Fruit fly (Drosophila melanogaster) whole organism, embryonic: ENCODE data around the gene Amacr.

Experiments
- Abd-B ChIP-seq: fragments of 200-800 bp; sonication (Bioruptor generic); optimal IDR thresholded peaks from 2 replicates; lab custom pipeline; 2018; ENCODE audit warnings: missing biosample characterization, mild to moderate bottlenecking, missing genetic modification characterization, moderate library complexity
- Adf1 ChIP-seq: fragments of 200-800 bp; sonication (Bioruptor generic); IDR thresholded peaks from 2 replicates; pipeline ENCODE4 v1.3.6; 2022; ENCODE audit warnings: missing biosample characterization, missing genetic modification characterization
- Bgb ChIP-seq: fragments of 200-800 bp; sonication (Bioruptor generic); IDR thresholded peaks from 2 replicates; pipeline ENCODE4 v1.3.6; 2022; ENCODE audit warnings: missing biosample characterization, missing genetic modification characterization; ENCODE audit not compliant: partially characterized antibody
- C15 ChIP-seq: fragments of 200-800 bp; sonication (Bioruptor generic); IDR thresholded peaks from 3 replicates; pipeline ENCODE4 v1.3.6; 2022; ENCODE audit warnings: missing biosample characterization, missing genetic modification characterization
- CG10209 ChIP-seq: fragments of 200-800 bp; sonication (Bioruptor generic); optimal IDR thresholded peaks from 3 replicates; lab custom pipeline; 2017; ENCODE audit warnings: missing biosample characterization, mild to moderate bottlenecking, missing genetic modification characterization, missing genetic modification reagents
- CG10565 ChIP-seq: fragments of 200-800 bp; sonication (Bioruptor generic); optimal IDR thresholded peaks from 3 replicates; lab custom pipeline; 2016; ENCODE audit warnings: missing biosample characterization, mild to moderate bottlenecking, missing genetic modification characterization
- CG10959 ChIP-seq: fragments of 200-800 bp; sonication (Bioruptor generic); IDR thresholded peaks from 2 replicates; pipeline ENCODE4 v1.3.6; 2022; ENCODE audit warnings: missing biosample characterization, missing genetic modification characterization
- CG13296 ChIP-seq: fragments of 200-800 bp; sonication (Bioruptor generic); optimal IDR thresholded peaks from 3 replicates; lab custom pipeline; 2018; ENCODE audit warnings: missing biosample characterization, mild to moderate bottlenecking, missing genetic modification characterization
- CG14710 ChIP-seq: fragments of 200-800 bp; sonication (Bioruptor generic); optimal IDR thresholded peaks from 3 replicates; lab custom pipeline; 2019; ENCODE audit warnings: missing biosample characterization, mild to moderate bottlenecking, missing genetic modification characterization, moderate library complexity
- CG15479 ChIP-seq: fragments of 200-800 bp; sonication (Bioruptor generic); optimal IDR thresholded peaks from 3 replicates; lab custom pipeline; 2019; ENCODE audit warnings: missing biosample characterization, mild to moderate bottlenecking, missing genetic modification characterization, moderate library complexity
- CG16813 ChIP-seq: fragments of 200-800 bp; sonication (Bioruptor generic); IDR thresholded peaks from 3 replicates; pipeline ENCODE4 v1.3.6; 2022; ENCODE audit warnings: missing biosample characterization, missing genetic modification characterization; ENCODE audit not compliant: partially characterized antibody
- CG17361 ChIP-seq: fragments of 200-800 bp; sonication (Bioruptor generic); IDR thresholded peaks from 3 replicates; pipeline ENCODE4 v1.3.6; 2022; ENCODE audit warnings: missing biosample characterization, missing genetic modification characterization
- CG3281 ChIP-seq: fragments of 200-800 bp; sonication (Bioruptor generic); optimal IDR thresholded peaks from 3 replicates; lab custom pipeline; 2017; ENCODE audit warnings: missing biosample characterization, mild to moderate bottlenecking, missing genetic modification characterization
- CG3407 ChIP-seq: fragments of 200-800 bp; sonication (Bioruptor generic); optimal IDR thresholded peaks from 2 replicates; lab custom pipeline; 2018; ENCODE audit warnings: missing biosample characterization, mild to moderate bottlenecking, missing genetic modification characterization
- CG4730 ChIP-seq: fragments of 200-800 bp; sonication (Bioruptor generic); IDR thresholded peaks from 2 replicates; pipeline ENCODE4 v1.3.6; 2022; ENCODE audit warnings: missing biosample characterization, missing genetic modification characterization
- CG6854 ChIP-seq: fragments of 200-800 bp; sonication (Bioruptor generic); optimal IDR thresholded peaks from 3 replicates; lab custom pipeline; 2017; ENCODE audit warnings: missing biosample characterization, mild to moderate bottlenecking, missing genetic modification characterization
- CG7928 ChIP-seq: fragments of 200-800 bp; sonication (Bioruptor generic); optimal IDR thresholded peaks from 2 replicates; lab custom pipeline; 2017; ENCODE audit warnings: missing biosample characterization, mild to moderate bottlenecking, missing genetic modification characterization
- CG7963 ChIP-seq: fragments of 200-800 bp; sonication (Bioruptor generic); IDR thresholded peaks from 3 replicates; pipeline ENCODE4 v1.3.6; 2022; ENCODE audit warnings: missing biosample characterization, missing genetic modification characterization; ENCODE audit not compliant: partially characterized antibody
- CG8281 ChIP-seq: fragments of 200-800 bp; sonication (Bioruptor generic); optimal IDR thresholded peaks from 2 replicates; lab custom pipeline; 2018; ENCODE audit warnings: missing biosample characterization, mild to moderate bottlenecking, missing genetic modification characterization, moderate library complexity
- CG8359 ChIP-seq: fragments of 200-800 bp; sonication (Bioruptor generic); optimal IDR thresholded peaks from 2 replicates; lab custom pipeline; 2017; ENCODE audit warnings: missing biosample characterization, mild to moderate bottlenecking, missing genetic modification characterization, borderline replicate concordance
- CG8924 ChIP-seq: fragments of 200-800 bp; optimal IDR thresholded peaks from 3 replicates; lab custom pipeline; 2019; ENCODE audit warnings: missing biosample characterization, mild to moderate bottlenecking, missing genetic modification characterization, moderate library complexity
- CG9609 ChIP-seq: fragments of 200-800 bp; sonication (Bioruptor generic); optimal IDR thresholded peaks from 3 replicates; lab custom pipeline; 2016; ENCODE audit warnings: missing biosample characterization, missing genetic modification characterization
- CkIIα-i1 ChIP-seq: fragments of 200-800 bp; sonication (Bioruptor generic); IDR thresholded peaks from 2 replicates; pipeline ENCODE4 v1.3.6; 2022; ENCODE audit warnings: missing biosample characterization, missing genetic modification characterization
- Dad ChIP-seq: fragments of 200-800 bp; sonication (Bioruptor generic); optimal IDR thresholded peaks from 3 replicates; lab custom pipeline; 2016; ENCODE audit warnings: missing biosample characterization, missing genetic modification characterization
- Dll ChIP-seq: fragments of 200-800 bp; sonication (Bioruptor generic); IDR thresholded peaks from 4 replicates; pipeline ENCODE4 v1.3.6; 2022; ENCODE audit warnings: missing biosample characterization, missing genetic modification characterization; ENCODE audit not compliant: partially characterized antibody
- Drgx ChIP-seq: fragments of 200-800 bp; sonication (Bioruptor generic); IDR thresholded peaks from 2 replicates; pipeline ENCODE4 v1.3.6; 2022; ENCODE audit warnings: missing biosample characterization, missing genetic modification characterization
- ERR ChIP-seq: fragments of 200-800 bp; sonication (Bioruptor generic); optimal IDR thresholded peaks from 2 replicates; lab custom pipeline; 2016; ENCODE audit warnings: missing biosample characterization, missing genetic modification characterization
- Ets65A ChIP-seq: fragments of 200-800 bp; sonication (Bioruptor generic); peaks from one replicate; lab custom pipeline; 2016; ENCODE audit warnings: missing biosample characterization, missing genetic modification characterization
- Fer2 ChIP-seq: fragments of 200-800 bp; sonication (Bioruptor generic); optimal IDR thresholded peaks from 2 replicates; lab custom pipeline; 2018; ENCODE audit warnings: missing biosample characterization, mild to moderate bottlenecking, missing genetic modification characterization, moderate library complexity
- Hsf ChIP-seq: fragments of 200-800 bp; sonication (Bioruptor generic); optimal IDR thresholded peaks from 3 replicates; lab custom pipeline; 2016; ENCODE audit warnings: missing biosample characterization, missing genetic modification characterization
- MTF-1 ChIP-seq: fragments of 200-800 bp; sonication (Bioruptor generic); optimal IDR thresholded peaks from 2 replicates; lab custom pipeline; 2018; ENCODE audit warnings: missing biosample characterization, mild to moderate bottlenecking, missing genetic modification characterization, borderline replicate concordance
- Max ChIP-seq: fragments of 200-800 bp; sonication (Bioruptor generic); optimal IDR thresholded peaks from 2 replicates; lab custom pipeline; 2016; ENCODE audit warnings: missing biosample characterization, mild to moderate bottlenecking, missing genetic modification characterization
- NFAT ChIP-seq: fragments of 200-800 bp; sonication (Bioruptor generic); IDR thresholded peaks from 2 replicates; pipeline ENCODE4 v1.3.6; 2022; ENCODE audit warnings: missing biosample characterization, missing genetic modification characterization
- Neu2 ChIP-seq: fragments of 200-800 bp; sonication (Bioruptor generic); optimal IDR thresholded peaks from 3 replicates; lab custom pipeline; 2016; ENCODE audit warnings: missing biosample characterization, missing genetic modification characterization, borderline replicate concordance
- Nf-YB ChIP-seq: fragments of 200-800 bp; sonication (Bioruptor generic); optimal IDR thresholded peaks from 3 replicates; lab custom pipeline; 2019; ENCODE audit warnings: missing biosample characterization, mild to moderate bottlenecking, missing genetic modification characterization, moderate library complexity
- Optix ChIP-seq: fragments of 200-800 bp; sonication (Bioruptor generic); IDR thresholded peaks from 3 replicates; pipeline ENCODE4 v1.3.6; 2022; ENCODE audit warnings: missing biosample characterization, missing genetic modification characterization
- Rfx ChIP-seq: fragments of 200-800 bp; sonication (Bioruptor generic); IDR thresholded peaks from 2 replicates; pipeline ENCODE4 v1.3.6; 2022; ENCODE audit warnings: missing biosample characterization, missing genetic modification characterization
- Sox102F ChIP-seq: fragments of 200-800 bp; sonication (Bioruptor generic); optimal IDR thresholded peaks from 2 replicates; lab custom pipeline; 2018; ENCODE audit warnings: missing biosample characterization, mild to moderate bottlenecking, missing genetic modification characterization, moderate library complexity
- Stat92E ChIP-seq, 3 experiments: fragments of >200 bp in 2 of 3; fragments of 200-800 bp in 1 of 3; sonication (Bioruptor generic) in 1 of 3; optimal IDR thresholded peaks; 2 replicates each; lab custom pipeline; 2017 to 2019; ENCODE audit warnings: missing biosample characterization in 3 of 3, missing genetic modification characterization in 3 of 3, mild to moderate bottlenecking in 1 of 3, moderate library complexity in 1 of 3
- az2 ChIP-seq: fragments of 200-800 bp; sonication (Bioruptor generic); optimal IDR thresholded peaks from 3 replicates; lab custom pipeline; 2016; ENCODE audit warnings: missing biosample characterization, missing genetic modification characterization
- bowl ChIP-seq: fragments of 200-800 bp; sonication (Bioruptor generic); IDR thresholded peaks from 2 replicates; pipeline ENCODE4 v1.3.6; 2022; ENCODE audit warnings: missing biosample characterization, missing genetic modification characterization
- btn ChIP-seq: fragments of 200-800 bp; sonication (Bioruptor generic); optimal IDR thresholded peaks from 2 replicates; lab custom pipeline; 2016; ENCODE audit warnings: missing biosample characterization, missing genetic modification characterization
- cato ChIP-seq: fragments of 200-800 bp; sonication (Bioruptor generic); optimal IDR thresholded peaks from 2 replicates; lab custom pipeline; 2016; ENCODE audit warnings: missing biosample characterization, missing genetic modification characterization, borderline replicate concordance
- en ChIP-seq: fragments of 200-800 bp; sonication (Bioruptor generic); optimal IDR thresholded peaks from 2 replicates; lab custom pipeline; 2016; ENCODE audit warnings: missing biosample characterization, missing genetic modification characterization
- gcm ChIP-seq: fragments of 200-800 bp; sonication (Bioruptor generic); optimal IDR thresholded peaks from 2 replicates; lab custom pipeline; 2019; ENCODE audit warnings: missing biosample characterization, mild to moderate bottlenecking, missing genetic modification characterization, moderate library complexity
- grau ChIP-seq: fragments of 200-800 bp; optimal IDR thresholded peaks from 3 replicates; lab custom pipeline; 2019; ENCODE audit warnings: missing biosample characterization, mild to moderate bottlenecking, missing genetic modification characterization, moderate library complexity
- phol ChIP-seq: fragments of 200-800 bp; sonication (Bioruptor generic); optimal IDR thresholded peaks from 3 replicates; lab custom pipeline; 2018; ENCODE audit warnings: missing biosample characterization, mild to moderate bottlenecking, missing genetic modification characterization, moderate library complexity
- pzg ChIP-seq: fragments of 200-800 bp; sonication (Bioruptor generic); optimal IDR thresholded peaks from 3 replicates; lab custom pipeline; 2018; ENCODE audit warnings: missing biosample characterization, mild to moderate bottlenecking, missing genetic modification characterization, moderate library complexity
- trh ChIP-seq: fragments of 200-800 bp; sonication (Bioruptor generic); optimal IDR thresholded peaks from 2 replicates; lab custom pipeline; 2016; ENCODE audit warnings: missing biosample characterization, missing genetic modification characterization
- usp ChIP-seq: fragments of >200 bp; optimal IDR thresholded peaks from 2 replicates; lab custom pipeline; 2017; ENCODE audit warnings: missing biosample characterization, missing genetic modification characterization

The Amacr gene

DNA sequence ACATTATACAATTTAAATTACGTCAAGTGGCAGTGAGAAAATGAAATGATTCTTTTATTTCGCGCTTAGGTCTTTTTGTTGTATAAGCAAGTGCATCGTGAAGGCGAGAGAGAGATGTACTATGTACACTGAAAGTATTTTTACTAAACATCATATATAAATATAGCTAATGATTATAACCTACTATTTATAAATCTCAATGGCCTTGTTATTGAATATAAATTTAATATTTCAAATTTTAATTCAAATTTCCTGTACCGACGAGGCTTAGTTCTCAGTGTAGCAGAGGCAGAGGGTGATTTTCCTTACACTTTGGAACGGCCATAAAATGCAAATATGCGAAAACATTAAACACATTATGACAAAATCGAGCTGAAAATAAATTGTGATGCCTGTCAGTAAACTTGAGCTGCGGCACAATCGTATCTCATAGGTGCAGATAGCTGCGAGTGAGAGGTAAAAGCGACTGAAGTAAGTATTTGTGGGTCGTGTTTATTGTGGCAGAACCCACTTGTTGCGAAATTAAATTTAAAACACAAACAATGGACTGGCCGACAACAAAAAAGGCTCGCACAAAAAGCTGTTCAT lies 9.9 kb upstream of the Amacr start (continued):
- TF ChIP-seq Bgb (GFP tag; lab: Robert Waterston, UW) (no peak), CG10959 (GFP tag; lab: Robert Waterston, UW) (no peak), Sox102F (peak; percentile 74), trh (GFP tag; lab: Kevin White, UChicago) (no peak), usp (GFP tag; lab: Kevin White, UChicago) (no peak), NFAT (GFP tag; lab: Robert Waterston, UW) (no peak), Stat92E (GFP tag; optimal IDR thresholded peaks at IDR 0.05; lab: Kevin White, UChicago) (no peak), CG3407 (GFP tag; lab: Kevin White, UChicago) (no peak), CG16813 (GFP tag; lab: Robert Waterston, UW) (no peak), Drgx (peak; percentile 81), CG14710 (tag; lab: Kevin White, UChicago) (peak; percentile 48), cato (GFP tag; lab: Kevin White, UChicago) (no peak), gcm (GFP tag; lab: Kevin White, UChicago) (peak; percentile 42), Optix (GFP tag; lab: Robert Waterston, UW) (no peak), CG7963 (GFP tag; lab: Robert Waterston, UW) (no peak), Abd-B (GFP tag; lab: Kevin White, UChicago) (peak; percentile 7), Adf1 (GFP tag; lab: Robert Waterston, UW) (0 out of 2 replicates have a peak, but pooled peaks have one; percentile 25), CG15479 (no peak), btn (GFP tag; lab: Kevin White, UChicago) (no peak), MTF-1 (GFP tag; lab: Kevin White, UChicago) (no peak), CG8281 (tag; lab: Kevin White, UChicago) (no peak), Rfx (GFP tag; lab: Robert Waterston, UW) (peak; percentile 53), CG10209 (GFP tag; lab: Kevin White, UChicago) (peak; percentile 32), phol (tag; lab: Kevin White, UChicago) (peak; percentile 62), CG8924 (peak; percentile 47), Fer2 (tag; lab: Kevin White, UChicago) (no peak), Hsf (no peak), CG6854 (GFP tag; lab: Kevin White, UChicago) (no peak), CG3281 (GFP tag; lab: Kevin White, UChicago) (peak; percentile 45), Neu2 (no peak), ERR (GFP tag; lab: Kevin White, UChicago) (no peak), Ets65A (GFP tag; lab: Kevin White, UChicago) (peak; percentile 89), Max (GFP tag; lab: Kevin White, UChicago) (peak; percentile 36), CG4730 (GFP tag; lab: Robert Waterston, UW) (no peak), Nf-YB (GFP tag; lab: Kevin White, UChicago) (no peak), Dad (GFP tag; lab: Kevin White, UChicago) (no peak), C15 (no peak), CG17361 (GFP tag; lab: Robert Waterston, UW) (peak; percentile 56; the same call in 2 of the 3 replicates), Dll (GFP tag; lab: Robert Waterston, UW) (no peak), CG10565 (GFP tag; lab: Kevin White, UChicago) (no peak), CG7928 (no peak), CG13296 (GFP tag; lab: Kevin White, UChicago) (peak; percentile 3), pzg (GFP tag; lab: Kevin White, UChicago) (no peak), az2 (peak; percentile 41), en (GFP tag; lab: Kevin White, UChicago) (no peak), CG9609 (GFP tag; lab: Kevin White, UChicago) (no peak), CG8359 (no peak), CkIIα-i1 (no peak), bowl (no peak), grau (tag; lab: Kevin White, UChicago) (peak; percentile 20)
